Worm (Caenorhabditis elegans): ENCODE measurements around the gene malt-1.

malt-1 gene

ce11 chrII:6923792-6924191, 27.3 kb downstream of the malt-1 start:
- TF ChIP-seq fkh-4 (tag; optimal IDR thresholded peaks at IDR 0.05; ENCODE audit: borderline replicate concordance) (no peak), nhr-11 (tag; optimal IDR thresholded peaks at IDR 0.05) (no peak), nhr-71 (tag; optimal IDR thresholded peaks at IDR 0.05) (no peak), mef-2 (tag; optimal IDR thresholded peaks at IDR 0.05) (no peak), nhr-237 (tag; optimal IDR thresholded peaks at IDR 0.05) (no peak), nhr-90 (tag; optimal IDR thresholded peaks at IDR 0.05; ENCODE audit: poor library complexity) (no peak), nhr-47 (tag; optimal IDR thresholded peaks at IDR 0.05) (no peak), egl-27 (tag; optimal IDR thresholded peaks at IDR 0.05) (no peak), nhr-84 (tag; optimal IDR thresholded peaks at IDR 0.05) (no peak), F16B12.6 (tag; optimal IDR thresholded peaks at IDR 0.05) (no peak), tlp-1 (tag; optimal IDR thresholded peaks at IDR 0.05) (no peak), fos-1 (tag; optimal IDR thresholded peaks at IDR 0.05) (no peak), C34B4.2 (tag; optimal IDR thresholded peaks at IDR 0.05) (no peak), egl-13 (tag; optimal IDR thresholded peaks at IDR 0.05) (no peak), vab-15 (tag; optimal IDR thresholded peaks at IDR 0.05) (no peak), unc-130 (tag; optimal IDR thresholded peaks at IDR 0.05) (no peak), lir-3 (tag; optimal IDR thresholded peaks at IDR 0.05; ENCODE audit: poor library complexity) (no peak)

- TF ChIP-seq Y116A8C.19 (tag; optimal IDR thresholded peaks at IDR 0.05; ENCODE audit: borderline replicate concordance) (no peak), egl-13 (tag; optimal IDR thresholded peaks at IDR 0.05) (no peak), ets-5 (GFP tag; IDR thresholded peaks at IDR 0.05) (no peak), C16A3.4 (tag; optimal IDR thresholded peaks at IDR 0.05) (no peak), egl-27 (tag; optimal IDR thresholded peaks at IDR 0.05) (no peak), rnt-1 (tag; optimal IDR thresholded peaks at IDR 0.05) (no peak), nhr-20 (tag; optimal IDR thresholded peaks at IDR 0.05) (no peak), isw-1 (GFP tag; IDR thresholded peaks at IDR 0.05) (no peak), ceh-82 (tag; optimal IDR thresholded peaks at IDR 0.05) (no peak), unc-98 (GFP tag; IDR thresholded peaks at IDR 0.05) (no peak), pag-3 (tag; optimal IDR thresholded peaks at IDR 0.05; ENCODE audit: borderline replicate concordance, insufficient read depth) (no peak), zip-4 (GFP tag; optimal IDR thresholded peaks at IDR 0.05) (no peak), blmp-1 (tag; optimal IDR thresholded peaks at IDR 0.05) (no peak), mep-1 (tag; optimal IDR thresholded peaks at IDR 0.05) (no peak), C34B4.2 (tag; optimal IDR thresholded peaks at IDR 0.05) (no peak)
Observed at ce11 chrII:6919363-6919851, 31.7 kb downstream of the malt-1 start, which contains the start of gene B0252.1. TSS of gene B0252.1 (plus strand) at chrII:6919680.

- TF ChIP-seq sox-4 (tag; optimal IDR thresholded peaks at IDR 0.05): no peak
- TF ChIP-seq elt-2 (tag; optimal IDR thresholded peaks at IDR 0.05): peak; percentile 32
- TF ChIP-seq pag-3 (tag; optimal IDR thresholded peaks at IDR 0.05; ENCODE audit: borderline replicate concordance, insufficient read depth): no peak
- TF ChIP-seq skn-1 (tag; optimal IDR thresholded peaks at IDR 0.05): no peak
- no peak for TF ChIP-seq ceh-63 (GFP tag; optimal IDR thresholded peaks at IDR 0.05)
Observed at ce11 chrII:6918862-6919261, 32.2 kb downstream of the malt-1 start, which contains the start of gene B0252.5. TSS of gene B0252.5 (minus strand) at chrII:6918878.

ce11 chrII:6917710-6918109, 33.4 kb downstream of the malt-1 start, which contains the start of gene B0252.11:
TSS of gene B0252.11 (minus strand) at chrII:6917810.
- TF ChIP-seq lir-3 (tag; optimal IDR thresholded peaks at IDR 0.05; ENCODE audit: poor library complexity) (no peak), efl-1 (optimal IDR thresholded peaks at IDR 0.05) (no peak), efl-1 (GFP tag; optimal IDR thresholded peaks at IDR 0.05 in 1 of 2) (peak in 1 of 2 experiments; percentile 85), mep-1 (tag; optimal IDR thresholded peaks at IDR 0.05) (no peak), nhr-237 (tag; optimal IDR thresholded peaks at IDR 0.05) (no peak), F16B12.6 (tag; optimal IDR thresholded peaks at IDR 0.05) (no peak)

Measured in whole organism, L1 larva.